Fruit fly (Drosophila melanogaster): ENCODE measurements around the gene Hip1.

DNA sequence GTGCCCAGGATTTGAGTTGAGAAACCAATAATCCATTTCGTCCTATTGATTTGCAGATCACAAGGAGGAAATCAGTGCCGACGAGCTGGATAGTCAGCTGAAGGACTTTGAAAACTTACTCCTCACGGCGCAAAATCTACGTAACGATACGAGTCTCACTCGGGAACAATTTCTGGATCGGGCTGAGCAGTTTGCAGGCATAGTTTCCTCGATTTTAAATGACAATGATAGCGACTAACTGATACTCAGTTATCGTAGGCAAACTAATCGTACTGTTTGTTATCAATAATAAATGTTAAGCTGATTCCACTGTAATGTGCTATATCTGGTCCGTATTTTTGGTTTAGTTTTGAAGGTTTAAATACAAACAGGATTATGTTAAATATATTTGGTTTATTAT is 27.1 kb downstream of the Hip1 start:
- TF ChIP-seq CG4496 (GFP tag; IDR thresholded peaks at IDR 0.05): no peak
- TF ChIP-seq EcR (GFP tag; optimal IDR thresholded peaks at IDR 0.05): no peak
- TF ChIP-seq CG13204 (GFP tag; optimal IDR thresholded peaks at IDR 0.05): no peak
- no peak for TF ChIP-seq CG8301 (tag; optimal IDR thresholded peaks at IDR 0.05)
- no peak for TF ChIP-seq gl (tag; optimal IDR thresholded peaks at IDR 0.05)
- no peak for TF ChIP-seq fd96Ca (GFP tag; IDR thresholded peaks at IDR 0.05)
- TF ChIP-seq Ets98B (GFP tag; IDR thresholded peaks at IDR 0.05): no peak
- TF ChIP-seq CG15710 (tag; optimal IDR thresholded peaks at IDR 0.05): no peak
- no peak for TF ChIP-seq Pif1A (GFP tag; optimal IDR thresholded peaks at IDR 0.05)
- no peak for TF ChIP-seq CG12605 (GFP tag; IDR thresholded peaks at IDR 0.05)
- no peak for TF ChIP-seq CG17806 (tag; optimal IDR thresholded peaks at IDR 0.05)
- no peak for TF ChIP-seq CG8159 (tag; optimal IDR thresholded peaks at IDR 0.05)
- TF ChIP-seq rn (GFP tag; IDR thresholded peaks at IDR 0.05): no peak

All from whole organism, pupa.